Fruit fly (Drosophila melanogaster) whole organism, embryonic: ENCODE measurements around the gene Uba2.

ENCODE experiments used
- Atf6 ChIP-seq: fragments of 200-800 bp; sonication (Bioruptor generic); IDR thresholded peaks from 2 replicates; pipeline ENCODE4 v1.3.6; 2022; ENCODE audit warnings: missing biosample characterization, missing genetic modification characterization
- Bgb ChIP-seq: fragments of 200-800 bp; sonication (Bioruptor generic); IDR thresholded peaks from 2 replicates; pipeline ENCODE4 v1.3.6; 2022; ENCODE audit warnings: missing biosample characterization, missing genetic modification characterization; ENCODE audit not compliant: partially characterized antibody
- CG10543 ChIP-seq: fragments of 200-800 bp; sonication (Bioruptor generic); optimal IDR thresholded peaks from 3 replicates; lab custom pipeline; 2017; ENCODE audit warnings: missing biosample characterization, mild to moderate bottlenecking, missing genetic modification characterization, moderate library complexity
- CG11398 ChIP-seq: fragments of 200-800 bp; sonication (Bioruptor generic); optimal IDR thresholded peaks from 2 replicates; lab custom pipeline; 2016; ENCODE audit warnings: missing biosample characterization, missing genetic modification characterization
- CG13296 ChIP-seq: fragments of 200-800 bp; sonication (Bioruptor generic); optimal IDR thresholded peaks from 3 replicates; lab custom pipeline; 2018; ENCODE audit warnings: missing biosample characterization, mild to moderate bottlenecking, missing genetic modification characterization
- CG13424 ChIP-seq: fragments of 200-800 bp; sonication (Bioruptor generic); optimal IDR thresholded peaks from 2 replicates; lab custom pipeline; 2019; ENCODE audit warnings: missing biosample characterization, mild to moderate bottlenecking, missing genetic modification characterization, moderate library complexity
- CG13624 ChIP-seq: fragments of 200-800 bp; sonication (Bioruptor generic); optimal IDR thresholded peaks from 2 replicates; lab custom pipeline; 2016; ENCODE audit warnings: missing biosample characterization, missing genetic modification characterization
- CG15514 ChIP-seq: fragments of 200-800 bp; sonication (Bioruptor generic); optimal IDR thresholded peaks from 3 replicates; lab custom pipeline; 2017; ENCODE audit warnings: missing biosample characterization, missing genetic modification characterization, mild to moderate bottlenecking, moderate library complexity, missing genetic modification reagents
- CG2202 ChIP-seq: fragments of 200-800 bp; sonication (Bioruptor generic); optimal IDR thresholded peaks from 2 replicates; lab custom pipeline; 2018; ENCODE audit warnings: missing biosample characterization, mild to moderate bottlenecking, missing genetic modification characterization
- CG3163 ChIP-seq: fragments of 200-800 bp; sonication (Bioruptor generic); optimal IDR thresholded peaks from 3 replicates; lab custom pipeline; 2016; ENCODE audit warnings: missing biosample characterization, missing genetic modification characterization
- CG6854 ChIP-seq: fragments of 200-800 bp; sonication (Bioruptor generic); optimal IDR thresholded peaks from 3 replicates; lab custom pipeline; 2017; ENCODE audit warnings: missing biosample characterization, mild to moderate bottlenecking, missing genetic modification characterization
- CG7357 ChIP-seq: fragments of 200-800 bp; sonication (Bioruptor generic); IDR thresholded peaks from 3 replicates; pipeline ENCODE4 v1.3.6; 2022; ENCODE audit warnings: missing biosample characterization, missing genetic modification characterization
- D ChIP-seq, 2 experiments: fragments of 200-800 bp in 1 of 2; fragments of >200 bp in 1 of 2; sonication (Bioruptor generic) in 1 of 2; optimal IDR thresholded peaks; 2 replicates in 1 of 2; 3 replicates in 1 of 2; lab custom pipeline; 2017; ENCODE audit warnings: mild to moderate bottlenecking in 1 of 2, missing biosample characterization in 1 of 2, missing genetic modification characterization in 1 of 2, missing genetic modification reagents in 1 of 2
- Drgx ChIP-seq: fragments of 200-800 bp; sonication (Bioruptor generic); IDR thresholded peaks from 2 replicates; pipeline ENCODE4 v1.3.6; 2022; ENCODE audit warnings: missing biosample characterization, missing genetic modification characterization
- Ets65A ChIP-seq: fragments of 200-800 bp; sonication (Bioruptor generic); peaks from one replicate; lab custom pipeline; 2016; ENCODE audit warnings: missing biosample characterization, missing genetic modification characterization
- Ets97D ChIP-seq: fragments of 200-800 bp; sonication (Bioruptor generic); optimal IDR thresholded peaks from 3 replicates; lab custom pipeline; 2016; ENCODE audit warnings: missing biosample characterization, missing genetic modification characterization
- Fer1 ChIP-seq: fragments of 200-800 bp; sonication (Bioruptor generic); optimal IDR thresholded peaks from 2 replicates; lab custom pipeline; 2017; ENCODE audit warnings: missing biosample characterization, mild to moderate bottlenecking, missing genetic modification characterization
- Fer3 ChIP-seq: fragments of 200-800 bp; sonication (Bioruptor generic); optimal IDR thresholded peaks from 2 replicates; lab custom pipeline; 2018; ENCODE audit warnings: missing biosample characterization, mild to moderate bottlenecking, missing genetic modification characterization, moderate library complexity
- Gsc ChIP-seq: fragments of 200-800 bp; sonication (Bioruptor generic); IDR thresholded peaks from 2 replicates; pipeline ENCODE4 v1.3.6; 2022; ENCODE audit warnings: missing biosample characterization, missing genetic modification characterization
- Gug ChIP-seq: fragments of 200-800 bp; sonication (Bioruptor generic); IDR thresholded peaks from 4 replicates; pipeline ENCODE4 v1.3.6; 2022; ENCODE audit warnings: missing biosample characterization, missing genetic modification characterization
- Med ChIP-seq: fragments of 200-800 bp; sonication (Bioruptor generic); peaks from one replicate; lab custom pipeline; 2016; ENCODE audit warnings: missing biosample characterization, missing genetic modification characterization, mild to moderate bottlenecking, inconsistent platforms, moderate library complexity
- Myb ChIP-seq: fragments of 200-800 bp; sonication (Bioruptor generic); optimal IDR thresholded peaks from 2 replicates; lab custom pipeline; 2016; ENCODE audit warnings: missing biosample characterization, missing genetic modification characterization
- Nf-YA ChIP-seq: fragments of 200-800 bp; sonication (Bioruptor generic); IDR thresholded peaks from 2 replicates; pipeline ENCODE4 v1.3.6; 2022; ENCODE audit warnings: missing biosample characterization, missing genetic modification characterization
- Pdp1 ChIP-seq, 2 experiments: fragments of 200-800 bp; sonication (Bioruptor generic); optimal IDR thresholded peaks; 3 replicates each; lab custom pipeline; 2016; ENCODE audit warnings: missing biosample characterization in 2 of 2, missing genetic modification characterization in 2 of 2, mild to moderate bottlenecking in 1 of 2, moderate library complexity in 1 of 2
- Rx ChIP-seq: fragments of 200-800 bp; sonication (Bioruptor generic); IDR thresholded peaks from 2 replicates; pipeline ENCODE4 v1.3.6; 2022; ENCODE audit warnings: missing biosample characterization, missing genetic modification characterization
- ase ChIP-seq: fragments of 200-800 bp; sonication (Bioruptor generic); IDR thresholded peaks from 3 replicates; pipeline ENCODE4 v1.3.6; 2022; ENCODE audit warnings: missing biosample characterization, missing genetic modification characterization
- cato ChIP-seq: fragments of 200-800 bp; sonication (Bioruptor generic); optimal IDR thresholded peaks from 2 replicates; lab custom pipeline; 2016; ENCODE audit warnings: missing biosample characterization, missing genetic modification characterization, borderline replicate concordance
- crol ChIP-seq: fragments of 200-800 bp; sonication (Bioruptor generic); IDR thresholded peaks from 2 replicates; pipeline ENCODE4 v1.3.6; 2022; ENCODE audit warnings: missing biosample characterization, missing genetic modification characterization
- crp ChIP-seq, 2 experiments: fragments of 200-800 bp; sonication (Bioruptor generic); optimal IDR thresholded peaks; 2 replicates in 1 of 2; 3 replicates in 1 of 2; lab custom pipeline; 2017; ENCODE audit warnings: missing biosample characterization in 2 of 2, missing genetic modification characterization in 2 of 2, mild to moderate bottlenecking in 1 of 2, moderate library complexity in 1 of 2
- hkb ChIP-seq, 2 experiments: fragments of 200-800 bp in 1 of 2; fragments of >200 bp in 1 of 2; sonication (Bioruptor generic) in 1 of 2; IDR thresholded peaks in 1 of 2; optimal IDR thresholded peaks in 1 of 2; 2 replicates each; pipeline versions ENCODE4 v1.3.6 to Lab custom; 2017 to 2022; ENCODE audit warnings: missing biosample characterization in 1 of 2, missing genetic modification characterization in 1 of 2
- insv ChIP-seq, 2 experiments: fragments of 200-800 bp; sonication (Bioruptor generic); optimal IDR thresholded peaks; 3 replicates each; lab custom pipeline; 2016 to 2018; ENCODE audit warnings: missing biosample characterization in 2 of 2, missing genetic modification characterization in 2 of 2
- kay ChIP-seq: fragments of 200-800 bp; sonication (Bioruptor generic); optimal IDR thresholded peaks from 2 replicates; lab custom pipeline; 2016; ENCODE audit warnings: missing biosample characterization, missing genetic modification characterization
- lbe ChIP-seq: fragments of 200-800 bp; sonication (Bioruptor generic); optimal IDR thresholded peaks from 2 replicates; lab custom pipeline; 2016; ENCODE audit warnings: missing biosample characterization, mild to moderate bottlenecking, missing genetic modification characterization
- mam ChIP-seq: fragments of 200-800 bp; sonication (Bioruptor generic); optimal IDR thresholded peaks from 3 replicates; lab custom pipeline; 2016; ENCODE audit warnings: missing biosample characterization, missing genetic modification characterization
- nau ChIP-seq: fragments of 200-800 bp; sonication (Bioruptor generic); optimal IDR thresholded peaks from 3 replicates; lab custom pipeline; 2017; ENCODE audit warnings: missing biosample characterization, mild to moderate bottlenecking, missing genetic modification characterization, missing genetic modification reagents
- otp ChIP-seq: fragments of 200-800 bp; sonication (Bioruptor generic); IDR thresholded peaks from 3 replicates; pipeline ENCODE4, ENCODE4 v1.3.6; 2022; ENCODE audit warnings: missing biosample characterization, missing genetic modification characterization
- ranshi ChIP-seq: fragments of 200-800 bp; sonication (Bioruptor generic); IDR thresholded peaks from 2 replicates; pipeline ENCODE4 v1.3.6; 2022; ENCODE audit warnings: missing biosample characterization, missing genetic modification characterization
- repo ChIP-seq: fragments of 200-800 bp; sonication (Bioruptor generic); optimal IDR thresholded peaks from 2 replicates; lab custom pipeline; 2016; ENCODE audit warnings: missing biosample characterization, missing genetic modification characterization
- sens ChIP-seq: fragments of 200-800 bp; sonication (Bioruptor generic); peaks from one replicate; lab custom pipeline; 2016; ENCODE audit warnings: missing biosample characterization, missing genetic modification characterization
- slbo ChIP-seq: fragments of 200-800 bp; sonication (Bioruptor generic); IDR thresholded peaks from 2 replicates; pipeline ENCODE4 v1.3.6; 2022; ENCODE audit warnings: missing biosample characterization, missing genetic modification characterization
- stc ChIP-seq: fragments of 200-800 bp; sonication (Bioruptor generic); IDR thresholded peaks from 2 replicates; pipeline ENCODE4 v1.3.6; 2022; ENCODE audit warnings: missing biosample characterization, missing genetic modification characterization
- stwl ChIP-seq: fragments of 200-800 bp; sonication (Bioruptor generic); optimal IDR thresholded peaks from 3 replicates; lab custom pipeline; 2018; ENCODE audit warnings: missing biosample characterization, mild to moderate bottlenecking, missing genetic modification characterization, moderate library complexity
- sug ChIP-seq: fragments of 200-800 bp; optimal IDR thresholded peaks from 2 replicates; lab custom pipeline; 2019; ENCODE audit warnings: missing biosample characterization, mild to moderate bottlenecking, missing genetic modification characterization, moderate library complexity
- tgo ChIP-seq: fragments of 200-800 bp; sonication (Bioruptor generic); IDR thresholded peaks from 3 replicates; pipeline ENCODE4 v1.3.6; 2022; ENCODE audit warnings: missing biosample characterization, missing genetic modification characterization
- trem ChIP-seq: fragments of 200-800 bp; optimal IDR thresholded peaks from 3 replicates; lab custom pipeline; 2019; ENCODE audit warnings: missing biosample characterization, mild to moderate bottlenecking, missing genetic modification characterization, moderate library complexity
- tup ChIP-seq: fragments of 200-800 bp; sonication (Bioruptor generic); optimal IDR thresholded peaks from 2 replicates; lab custom pipeline; 2016; ENCODE audit warnings: missing biosample characterization, mild to moderate bottlenecking, missing genetic modification characterization, moderate library complexity
- tx ChIP-seq: fragments of 200-800 bp; sonication (Bioruptor generic); optimal IDR thresholded peaks from 2 replicates; lab custom pipeline; 2016; ENCODE audit warnings: missing biosample characterization, missing genetic modification characterization
- zen2 ChIP-seq: fragments of 200-800 bp; sonication (Bioruptor generic); IDR thresholded peaks from 3 replicates; pipeline ENCODE4 v1.3.6; 2022; ENCODE audit warnings: missing biosample characterization, missing genetic modification characterization; ENCODE audit not compliant: partially characterized antibody

Uba2 gene

dm6 chr3L:8121590-8121989 lies 6.0 kb downstream of the Uba2 start, which contains the start of gene ldbr (continued):
- TF ChIP-seq Ets97D (GFP tag; lab: Kevin White, UChicago) (peak; percentile 69), CG3163 (GFP tag; lab: Kevin White, UChicago) (no peak), Fer1 (GFP tag; lab: Kevin White, UChicago) (peak; percentile 56), CG13424 (peak; percentile 3), CG15514 (GFP tag; lab: Kevin White, UChicago) (peak; percentile 45), trem (tag; lab: Kevin White, UChicago) (peak; percentile 49), crp (GFP tag; optimal IDR thresholded peaks at IDR 0.05; lab: Kevin White, UChicago) (peak in 1 of 2 experiments; percentile 38), stc (GFP tag; lab: Robert Waterston, UW) (no peak), insv (GFP tag; optimal IDR thresholded peaks at IDR 0.05; lab: Kevin White, UChicago) (peak in 1 of 2 experiments; percentile 26)
- TF ChIP-seq, all 482 proteins: peak for 72

- no peak for TF ChIP-seq Drgx (GFP tag; lab: Robert Waterston, UW)
- 0 out of 4 replicates have a peak, but pooled peaks have one; percentile 15 for TF ChIP-seq Gug (GFP tag; lab: Robert Waterston, UW)
- TF ChIP-seq kay (GFP tag; lab: Kevin White, UChicago), result peak; percentile 47
- no peak for TF ChIP-seq lbe (GFP tag; lab: Kevin White, UChicago)
- peak; percentile 27 for TF ChIP-seq crol (GFP tag; lab: Robert Waterston, UW)
- TF ChIP-seq CG11398 (GFP tag; lab: Kevin White, UChicago), result no peak
- no peak for TF ChIP-seq ase (GFP tag; lab: Robert Waterston, UW)
- 0 out of 3 replicates have a peak, but pooled peaks have one; percentile 10 for TF ChIP-seq CG7357 (GFP tag; lab: Robert Waterston, UW)
- no peak for TF ChIP-seq cato
- TF ChIP-seq zen2 (GFP tag; lab: Robert Waterston, UW), result no peak
- 0 out of 3 replicates have a peak, but pooled peaks have one; percentile 12 for TF ChIP-seq otp (GFP tag; lab: Robert Waterston, UW)
- no peak for TF ChIP-seq tup
- no peak for TF ChIP-seq hkb (optimal IDR thresholded peaks at IDR 0.05; lab: Kevin White, UChicago)
- TF ChIP-seq hkb (GFP tag; IDR thresholded peaks at IDR 0.05; lab: Robert Waterston, UW), result 0 out of 2 replicates have a peak, but pooled peaks have one; percentile 15
- TF ChIP-seq Bgb (GFP tag; lab: Robert Waterston, UW), result peak; percentile 43
- TF ChIP-seq sens (GFP tag; lab: Kevin White, UChicago), result peak; percentile 73
- TF ChIP-seq nau (GFP tag; lab: Kevin White, UChicago), result no peak
- no peak for TF ChIP-seq Nf-YA (GFP tag; lab: Robert Waterston, UW)
- TF ChIP-seq Med, result peak; percentile 74
- TF ChIP-seq slbo (GFP tag; lab: Robert Waterston, UW), result peak; percentile 48; the same call in 1 of the 2 replicates
- TF ChIP-seq CG2202 (tag; lab: Kevin White, UChicago), result no peak
- no peak for TF ChIP-seq CG13624 (GFP tag; lab: Kevin White, UChicago)
- no peak for TF ChIP-seq Atf6 (GFP tag; lab: Robert Waterston, UW)
- TF ChIP-seq Myb (GFP tag; lab: Kevin White, UChicago), result no peak
- no peak for TF ChIP-seq mam (GFP tag; lab: Kevin White, UChicago)
- TF ChIP-seq repo (GFP tag; lab: Kevin White, UChicago), result no peak
- no peak for TF ChIP-seq Gsc
- no peak for TF ChIP-seq Rx (GFP tag; lab: Robert Waterston, UW)
- TF ChIP-seq ranshi (GFP tag; lab: Robert Waterston, UW), result no peak
- TF ChIP-seq tx, result no peak
- no peak for TF ChIP-seq tgo (GFP tag; lab: Robert Waterston, UW)
- TF ChIP-seq Pdp1 (GFP tag; optimal IDR thresholded peaks at IDR 0.05; lab: Kevin White, UChicago), result peak in 1 of 2 experiments; percentile 76
- TF ChIP-seq CG10543, result peak; percentile 18
- TF ChIP-seq Fer3 (tag; lab: Kevin White, UChicago), result no peak
- TF ChIP-seq sug (tag; lab: Kevin White, UChicago), result peak; percentile 31
- TF ChIP-seq CG13296 (GFP tag; lab: Kevin White, UChicago), result no peak
- TF ChIP-seq CG6854 (GFP tag; lab: Kevin White, UChicago), result no peak
- peak; percentile 13 for TF ChIP-seq Ets65A
- TF ChIP-seq D (optimal IDR thresholded peaks at IDR 0.05; lab: Kevin White, UChicago), result no peak
- TF ChIP-seq D (GFP tag; optimal IDR thresholded peaks at IDR 0.05; lab: Kevin White, UChicago), result no peak
- TF ChIP-seq stwl (tag; lab: Kevin White, UChicago), result no peak
Measured at dm6 chr3L:8116809-8117208, 10.8 kb downstream of the Uba2 start.
